Fruit fly (Drosophila melanogaster) whole organism, embryonic: Measurements from ENCODE around the gene CG5172.

Experiments
- CG10267 ChIP-seq: fragments of 200-800 bp; sonication (Bioruptor generic); optimal IDR thresholded peaks from 2 replicates; lab custom pipeline; 2018; ENCODE audit warnings: missing biosample characterization, mild to moderate bottlenecking, missing genetic modification characterization, moderate library complexity
- CG10366 ChIP-seq: fragments of 200-800 bp; sonication (Bioruptor generic); IDR thresholded peaks from 2 replicates; pipeline ENCODE4 v1.3.6; 2022; ENCODE audit warnings: missing biosample characterization, missing genetic modification characterization
- CG12744 ChIP-seq: fragments of 200-800 bp; sonication (Bioruptor generic); optimal IDR thresholded peaks from 2 replicates; lab custom pipeline; 2016; ENCODE audit warnings: missing biosample characterization, missing genetic modification characterization
- CG13424 ChIP-seq: fragments of 200-800 bp; sonication (Bioruptor generic); optimal IDR thresholded peaks from 2 replicates; lab custom pipeline; 2019; ENCODE audit warnings: missing biosample characterization, mild to moderate bottlenecking, missing genetic modification characterization, moderate library complexity
- CG14441 ChIP-seq: fragments of 200-800 bp; sonication (Bioruptor generic); IDR thresholded peaks from 2 replicates; pipeline ENCODE4 v1.3.6; 2022; ENCODE audit warnings: missing biosample characterization, missing genetic modification characterization
- CG14860 ChIP-seq: fragments of 200-800 bp; sonication (Bioruptor generic); IDR thresholded peaks from 3 replicates; pipeline ENCODE4 v1.3.6; 2022; ENCODE audit warnings: missing biosample characterization, missing genetic modification characterization; ENCODE audit not compliant: partially characterized antibody
- CG15479 ChIP-seq: fragments of 200-800 bp; sonication (Bioruptor generic); optimal IDR thresholded peaks from 3 replicates; lab custom pipeline; 2019; ENCODE audit warnings: missing biosample characterization, mild to moderate bottlenecking, missing genetic modification characterization, moderate library complexity
- CG15601 ChIP-seq: fragments of 200-800 bp; sonication (Bioruptor generic); optimal IDR thresholded peaks from 3 replicates; lab custom pipeline; 2019; ENCODE audit warnings: missing biosample characterization, mild to moderate bottlenecking, missing genetic modification characterization, moderate library complexity
- CG1647 ChIP-seq: fragments of 200-800 bp; sonication (Bioruptor generic); optimal IDR thresholded peaks from 3 replicates; lab custom pipeline; 2016; ENCODE audit warnings: missing biosample characterization, missing genetic modification characterization
- CG17802 ChIP-seq: fragments of 200-800 bp; sonication (Bioruptor generic); optimal IDR thresholded peaks from 2 replicates; lab custom pipeline; 2018; ENCODE audit warnings: missing biosample characterization, mild to moderate bottlenecking, missing genetic modification characterization, moderate library complexity
- CG2120 ChIP-seq: fragments of 200-800 bp; sonication (Bioruptor generic); optimal IDR thresholded peaks from 3 replicates; lab custom pipeline; 2016; ENCODE audit warnings: missing biosample characterization, missing genetic modification characterization
- CG31441 ChIP-seq: fragments of 200-800 bp; sonication (Bioruptor generic); IDR thresholded peaks from 2 replicates; pipeline ENCODE4 v1.3.6; 2022; ENCODE audit warnings: missing biosample characterization, missing genetic modification characterization
- CG3163 ChIP-seq: fragments of 200-800 bp; sonication (Bioruptor generic); optimal IDR thresholded peaks from 3 replicates; lab custom pipeline; 2016; ENCODE audit warnings: missing biosample characterization, missing genetic modification characterization
- CG32532 ChIP-seq: fragments of 200-800 bp; sonication (Bioruptor generic); IDR thresholded peaks from 2 replicates; pipeline ENCODE4 v1.3.6; 2022; ENCODE audit warnings: missing biosample characterization, missing genetic modification characterization
- CG6272 ChIP-seq: fragments of 200-800 bp; sonication (Bioruptor generic); IDR thresholded peaks from 2 replicates; pipeline ENCODE4 v1.3.6; 2022; ENCODE audit warnings: missing biosample characterization, missing genetic modification characterization
- CG6854 ChIP-seq: fragments of 200-800 bp; sonication (Bioruptor generic); optimal IDR thresholded peaks from 3 replicates; lab custom pipeline; 2017; ENCODE audit warnings: missing biosample characterization, mild to moderate bottlenecking, missing genetic modification characterization
- CG7839 ChIP-seq: fragments of 200-800 bp; sonication (Bioruptor generic); optimal IDR thresholded peaks from 3 replicates; lab custom pipeline; 2018; ENCODE audit warnings: missing biosample characterization, mild to moderate bottlenecking, missing genetic modification characterization, moderate library complexity
- CG7963 ChIP-seq: fragments of 200-800 bp; sonication (Bioruptor generic); IDR thresholded peaks from 3 replicates; pipeline ENCODE4 v1.3.6; 2022; ENCODE audit warnings: missing biosample characterization, missing genetic modification characterization; ENCODE audit not compliant: partially characterized antibody
- CG9876 ChIP-seq: fragments of 200-800 bp; sonication (Bioruptor generic); optimal IDR thresholded peaks from 2 replicates; lab custom pipeline; 2016; ENCODE audit warnings: missing biosample characterization, missing genetic modification characterization
- Dbx ChIP-seq: fragments of 200-800 bp; sonication (Bioruptor generic); IDR thresholded peaks from 3 replicates; pipeline ENCODE4 v1.3.6; 2022; ENCODE audit warnings: missing biosample characterization, missing genetic modification characterization
- Deaf1 ChIP-seq: fragments of 200-800 bp; optimal IDR thresholded peaks from 3 replicates; lab custom pipeline; 2019; ENCODE audit warnings: missing biosample characterization, mild to moderate bottlenecking, missing genetic modification characterization, moderate library complexity
- E2f1 ChIP-seq: fragments of 200-800 bp; sonication (Bioruptor generic); IDR thresholded peaks from 2 replicates; pipeline ENCODE4 v1.3.6; 2022; ENCODE audit warnings: missing biosample characterization, missing genetic modification characterization
- Fer1 ChIP-seq: fragments of 200-800 bp; sonication (Bioruptor generic); optimal IDR thresholded peaks from 2 replicates; lab custom pipeline; 2017; ENCODE audit warnings: missing biosample characterization, mild to moderate bottlenecking, missing genetic modification characterization
- Hr39 ChIP-seq: fragments of >200 bp; optimal IDR thresholded peaks from 2 replicates; lab custom pipeline; 2017
- Lhr ChIP-seq: fragments of 200-800 bp; sonication (Bioruptor generic); optimal IDR thresholded peaks from 3 replicates; lab custom pipeline; 2017; ENCODE audit warnings: mild to moderate bottlenecking, missing biosample characterization, missing genetic modification reagents, missing genetic modification characterization
- NC2β ChIP-seq: fragments of 200-800 bp; sonication (Bioruptor generic); optimal IDR thresholded peaks from 2 replicates; lab custom pipeline; 2016; ENCODE audit warnings: missing biosample characterization, missing genetic modification characterization
- Nf-YA ChIP-seq: fragments of 200-800 bp; sonication (Bioruptor generic); IDR thresholded peaks from 2 replicates; pipeline ENCODE4 v1.3.6; 2022; ENCODE audit warnings: missing biosample characterization, missing genetic modification characterization
- NfI ChIP-seq: fragments of 200-800 bp; sonication (Bioruptor generic); optimal IDR thresholded peaks from 3 replicates; lab custom pipeline; 2018; ENCODE audit warnings: missing biosample characterization, mild to moderate bottlenecking, missing genetic modification characterization, moderate library complexity
- Oli ChIP-seq: fragments of 200-800 bp; sonication (Bioruptor generic); optimal IDR thresholded peaks from 2 replicates; lab custom pipeline; 2018; ENCODE audit warnings: missing biosample characterization, mild to moderate bottlenecking, missing genetic modification characterization, moderate library complexity
- Scr ChIP-seq: fragments of 200-800 bp; sonication (Bioruptor generic); IDR thresholded peaks from 2 replicates; pipeline ENCODE4 v1.3.6; 2022; ENCODE audit warnings: missing biosample characterization, missing genetic modification characterization; ENCODE audit not compliant: partially characterized antibody
- Side ChIP-seq: fragments of 200-800 bp; sonication (Bioruptor generic); optimal IDR thresholded peaks from 2 replicates; lab custom pipeline; 2016; ENCODE audit warnings: missing biosample characterization, missing genetic modification characterization
- Sry-β ChIP-seq: fragments of 200-800 bp; sonication (Bioruptor generic); optimal IDR thresholded peaks from 2 replicates; lab custom pipeline; 2018; ENCODE audit warnings: missing biosample characterization, mild to moderate bottlenecking, missing genetic modification characterization, moderate library complexity
- Ssrp ChIP-seq: fragments of 200-800 bp; sonication (Bioruptor generic); optimal IDR thresholded peaks from 2 replicates; lab custom pipeline; 2018; ENCODE audit warnings: missing biosample characterization, mild to moderate bottlenecking, missing genetic modification characterization, moderate library complexity
- Taf1 ChIP-seq: fragments of 200-800 bp; sonication (Bioruptor generic); IDR thresholded peaks from 2 replicates; pipeline ENCODE4 v1.3.6; 2022; ENCODE audit warnings: missing biosample characterization, missing genetic modification characterization
- cad ChIP-seq: fragments of >200 bp; optimal IDR thresholded peaks from 2 replicates; lab custom pipeline; 2017; ENCODE audit warnings: missing biosample characterization, missing genetic modification characterization
- crp ChIP-seq, 2 experiments: fragments of 200-800 bp; sonication (Bioruptor generic); optimal IDR thresholded peaks; 2 replicates in 1 of 2; 3 replicates in 1 of 2; lab custom pipeline; 2017; ENCODE audit warnings: missing biosample characterization in 2 of 2, missing genetic modification characterization in 2 of 2, mild to moderate bottlenecking in 1 of 2, moderate library complexity in 1 of 2
- ems ChIP-seq: fragments of 200-800 bp; sonication (Bioruptor generic); optimal IDR thresholded peaks from 3 replicates; lab custom pipeline; 2016; ENCODE audit warnings: missing biosample characterization, missing genetic modification characterization
- eve ChIP-seq, 2 experiments: fragments of >200 bp; optimal IDR thresholded peaks; 2 replicates each; lab custom pipeline; 2017; ENCODE audit warnings: missing biosample characterization in 2 of 2, missing genetic modification characterization in 2 of 2
- fd64A ChIP-seq: fragments of 200-800 bp; sonication (Bioruptor generic); optimal IDR thresholded peaks from 3 replicates; lab custom pipeline; 2018; ENCODE audit warnings: missing biosample characterization, mild to moderate bottlenecking, missing genetic modification characterization
- gem ChIP-seq: fragments of 200-800 bp; sonication (Bioruptor generic); optimal IDR thresholded peaks from 2 replicates; lab custom pipeline; 2019; ENCODE audit warnings: missing biosample characterization, mild to moderate bottlenecking, missing genetic modification characterization, moderate library complexity
- her ChIP-seq: fragments of 200-800 bp; sonication (Bioruptor generic); optimal IDR thresholded peaks from 2 replicates; lab custom pipeline; 2016; ENCODE audit warnings: missing biosample characterization, missing genetic modification characterization
- jigr1 ChIP-seq: fragments of 200-800 bp; sonication (Bioruptor generic); IDR thresholded peaks from 3 replicates; pipeline ENCODE4 v1.3.6; 2022; ENCODE audit warnings: missing biosample characterization, missing genetic modification characterization
- lbe ChIP-seq: fragments of 200-800 bp; sonication (Bioruptor generic); optimal IDR thresholded peaks from 2 replicates; lab custom pipeline; 2016; ENCODE audit warnings: missing biosample characterization, mild to moderate bottlenecking, missing genetic modification characterization
- maf-S ChIP-seq: fragments of 200-800 bp; sonication (Bioruptor generic); optimal IDR thresholded peaks from 2 replicates; lab custom pipeline; 2016; ENCODE audit warnings: missing biosample characterization, missing genetic modification characterization
- nau ChIP-seq: fragments of 200-800 bp; sonication (Bioruptor generic); optimal IDR thresholded peaks from 3 replicates; lab custom pipeline; 2017; ENCODE audit warnings: missing biosample characterization, mild to moderate bottlenecking, missing genetic modification characterization, missing genetic modification reagents
- nmo ChIP-seq: fragments of 200-800 bp; sonication (Bioruptor generic); optimal IDR thresholded peaks from 2 replicates; lab custom pipeline; 2018; ENCODE audit warnings: missing biosample characterization, mild to moderate bottlenecking, missing genetic modification characterization, moderate library complexity
- org-1 ChIP-seq: fragments of 200-800 bp; sonication (Bioruptor generic); optimal IDR thresholded peaks from 2 replicates; lab custom pipeline; 2017; ENCODE audit warnings: missing biosample characterization, missing genetic modification characterization
- schlank ChIP-seq: fragments of 200-800 bp; sonication (Bioruptor generic); optimal IDR thresholded peaks from 2 replicates; lab custom pipeline; 2018; ENCODE audit warnings: missing biosample characterization, mild to moderate bottlenecking, missing genetic modification characterization
- scrt ChIP-seq: fragments of 200-800 bp; sonication (Bioruptor generic); optimal IDR thresholded peaks from 2 replicates; lab custom pipeline; 2018; ENCODE audit warnings: missing biosample characterization, mild to moderate bottlenecking, missing genetic modification characterization, moderate library complexity
- slbo ChIP-seq: fragments of 200-800 bp; sonication (Bioruptor generic); IDR thresholded peaks from 2 replicates; pipeline ENCODE4 v1.3.6; 2022; ENCODE audit warnings: missing biosample characterization, missing genetic modification characterization
- ssp ChIP-seq: fragments of 200-800 bp; sonication (Bioruptor generic); IDR thresholded peaks from 2 replicates; pipeline ENCODE4 v1.3.6; 2022; ENCODE audit warnings: missing biosample characterization, missing genetic modification characterization

Gene CG5172

DNA sequence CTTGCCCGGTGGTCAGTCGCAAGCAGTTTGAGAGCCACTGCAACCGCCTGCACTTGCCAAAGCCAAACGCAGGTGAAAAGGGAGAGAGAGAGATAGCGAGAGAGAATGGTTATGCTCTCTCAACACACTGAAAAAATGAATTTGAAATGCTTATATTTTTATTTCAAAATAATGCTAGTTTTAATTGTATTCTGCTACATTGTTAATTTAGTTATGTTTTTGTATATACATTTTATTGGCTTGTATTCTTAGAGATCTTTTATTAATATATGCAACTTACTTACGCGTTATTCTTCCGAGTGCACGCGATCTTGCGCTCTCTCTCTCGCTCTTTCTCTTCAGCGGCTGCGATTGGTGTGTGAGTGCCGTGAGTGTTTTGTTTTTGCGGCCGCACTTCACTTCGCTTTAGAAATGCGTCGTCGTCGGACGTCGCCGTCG, 42.7 kb upstream of the CG5172 start (continued):
- peak; percentile 94 for TF ChIP-seq fd64A (GFP tag; lab: Kevin White, UChicago)
- peak; percentile 98 for TF ChIP-seq Nf-YA (GFP tag; lab: Robert Waterston, UW)
- TF ChIP-seq CG32532 (GFP tag; lab: Robert Waterston, UW), result peak; percentile 98
- TF ChIP-seq CG14441 (GFP tag; lab: Robert Waterston, UW), result peak; percentile 99
- TF ChIP-seq nmo, result peak; percentile 99
- peak; percentile 98 for TF ChIP-seq Fer1 (GFP tag; lab: Kevin White, UChicago)
- TF ChIP-seq Oli (tag; lab: Kevin White, UChicago), result peak; percentile 80
- TF ChIP-seq lbe (GFP tag; lab: Kevin White, UChicago), result peak; percentile 72
- peak; percentile 94 for TF ChIP-seq CG31441 (GFP tag; lab: Robert Waterston, UW)
- TF ChIP-seq CG15479, result no peak
- peak; percentile 99 for TF ChIP-seq CG7839 (tag; lab: Kevin White, UChicago)
- no peak for TF ChIP-seq NfI (GFP tag; lab: Kevin White, UChicago)
- TF ChIP-seq ems (GFP tag; lab: Kevin White, UChicago), result peak; percentile 92
- TF ChIP-seq slbo (GFP tag; lab: Robert Waterston, UW), result no peak
- peak; percentile 96 for TF ChIP-seq CG10267 (tag; lab: Kevin White, UChicago)
- no peak for TF ChIP-seq NC2β (GFP tag; lab: Kevin White, UChicago)
- TF ChIP-seq CG14860 (GFP tag; lab: Robert Waterston, UW), result no peak
- TF ChIP-seq CG17802, result peak; percentile 81
- peak; percentile 61 for TF ChIP-seq cad (GFP tag; lab: Kevin White, UChicago)
- TF ChIP-seq Deaf1 (tag; lab: Kevin White, UChicago), result peak; percentile 86
- no peak for TF ChIP-seq gem
- peak; percentile 94 for TF ChIP-seq ssp (GFP tag; lab: Robert Waterston, UW)
- TF ChIP-seq CG12744, result peak; percentile 71
- TF ChIP-seq CG9876, result no peak
- peak; percentile 86 for TF ChIP-seq schlank (tag; lab: Kevin White, UChicago)
- peak; percentile 39 for TF ChIP-seq Sry-β (GFP tag; lab: Kevin White, UChicago)
- TF ChIP-seq nau (GFP tag; lab: Kevin White, UChicago), result peak; percentile 95
- peak; percentile 95 for TF ChIP-seq CG6854 (GFP tag; lab: Kevin White, UChicago)
- TF ChIP-seq CG6272 (GFP tag; lab: Robert Waterston, UW), result peak; percentile 99
- TF ChIP-seq CG15601 (tag; lab: Kevin White, UChicago), result peak; percentile 97
- peak; percentile 98 for TF ChIP-seq Dbx
- TF ChIP-seq maf-S, result no peak
- peak; percentile 94 for TF ChIP-seq Taf1 (GFP tag; lab: Robert Waterston, UW)
- TF ChIP-seq E2f1 (GFP tag; lab: Robert Waterston, UW), result peak; percentile 99
- peak; percentile 79 for TF ChIP-seq org-1
- TF ChIP-seq Side (GFP tag; lab: Kevin White, UChicago), result peak; percentile 91
- TF ChIP-seq CG7963 (GFP tag; lab: Robert Waterston, UW), result no peak
- peak; percentile 57 to 98 for TF ChIP-seq eve (GFP tag; optimal IDR thresholded peaks at IDR 0.05; lab: Kevin White, UChicago)
- TF ChIP-seq CG13424, result peak; percentile 99
- TF ChIP-seq Lhr (GFP tag; lab: Kevin White, UChicago), result no peak
- no peak for TF ChIP-seq Hr39 (lab: Kevin White, UChicago)
- no peak for TF ChIP-seq crp (GFP tag; optimal IDR thresholded peaks at IDR 0.05; lab: Kevin White, UChicago)
- no peak for TF ChIP-seq Ssrp (tag; lab: Kevin White, UChicago)
- TF ChIP-seq her, result peak; percentile 47
- TF ChIP-seq jigr1 (GFP tag; lab: Robert Waterston, UW), result peak; percentile 97
- TF ChIP-seq scrt (GFP tag; lab: Kevin White, UChicago), result peak; percentile 93
- peak; percentile 98 for TF ChIP-seq CG10366 (GFP tag; lab: Robert Waterston, UW)
- peak; percentile 93 for TF ChIP-seq CG1647 (GFP tag; lab: Kevin White, UChicago)
- peak; percentile 18 for TF ChIP-seq CG3163
- no peak for TF ChIP-seq CG2120 (GFP tag; lab: Kevin White, UChicago)
- no peak for TF ChIP-seq Scr
